Worm (Caenorhabditis elegans) whole organism, L4 larva: ENCODE measurements around the gene cyp-34A6.

Source experiments
- D1046.2 ChIP-seq: fragments of 200-800 bp; sonication (Bioruptor generic); IDR thresholded peaks from 2 replicates; pipeline ENCODE4 v1.3.6; 2022; ENCODE audit warnings: missing genetic modification characterization, missing compliant biosample characterization
- ama-1 ChIP-seq: fragments of 150-350 bp; optimal IDR thresholded peaks from 2 replicates; lab custom pipeline; 2014; ENCODE audit warnings: inconsistent platforms, mixed read lengths
- dpl-1 ChIP-seq: fragments of 150-350 bp; optimal IDR thresholded peaks from 2 replicates; lab custom pipeline; 2014; ENCODE audit warnings: missing biosample characterization, missing genetic modification reagents, missing genetic modification characterization
- egl-27 ChIP-seq: sonication (generic microtip); optimal IDR thresholded peaks from 3 replicates; lab custom pipeline; 2017; ENCODE audit warnings: missing biosample characterization, missing genetic modification reagents, missing genetic modification characterization
- lin-13 ChIP-seq: fragments of 150-350 bp; optimal IDR thresholded peaks from 2 replicates; lab custom pipeline; 2014; ENCODE audit warnings: missing biosample characterization, missing genetic modification reagents, missing genetic modification characterization
- lin-39 ChIP-seq: fragments of 150-350 bp; optimal IDR thresholded peaks from 2 replicates; lab custom pipeline; 2014; ENCODE audit warnings: missing biosample characterization, missing genetic modification reagents, missing genetic modification characterization
- nhr-10 ChIP-seq: fragments of 150-350 bp; optimal IDR thresholded peaks from 2 replicates; lab custom pipeline; 2014; ENCODE audit warnings: missing biosample characterization, missing genetic modification characterization
- nhr-28 ChIP-seq: fragments of 150-350 bp; optimal IDR thresholded peaks from 2 replicates; lab custom pipeline; 2014; ENCODE audit warnings: missing biosample characterization, missing genetic modification characterization
- nhr-6 ChIP-seq: fragments of 150-350 bp; optimal IDR thresholded peaks from 2 replicates; lab custom pipeline; 2014; ENCODE audit warnings: missing biosample characterization, missing genetic modification characterization
- spr-3 ChIP-seq: fragments of 200-800 bp; sonication (Bioruptor generic); optimal IDR thresholded peaks from 2 replicates; lab custom pipeline; 2018; ENCODE audit warnings: mild to moderate bottlenecking, missing genetic modification characterization, missing compliant biosample characterization
- tag-97 ChIP-seq: fragments of 200-800 bp; sonication (Bioruptor generic); IDR thresholded peaks from 2 replicates; pipeline ENCODE4 v1.3.6; 2022; ENCODE audit warnings: missing genetic modification characterization, missing compliant biosample characterization
- ztf-11 ChIP-seq: fragments of 150-350 bp; optimal IDR thresholded peaks from 2 replicates; lab custom pipeline; 2014; ENCODE audit warnings: missing biosample characterization, missing genetic modification characterization

ce11 chrV:3931326-3931725 lies 29.8 kb downstream of the cyp-34A6 start, which contains the start of gene srx-63:
- TF ChIP-seq lin-39 (no peak), dpl-1 (GFP tag; lab: Kevin White, UChicago) (no peak), spr-3 (GFP tag; lab: Kevin White, UChicago) (no peak), lin-13 (GFP tag; lab: Kevin White, UChicago) (no peak), nhr-10 (tag; lab: Kevin White, UChicago) (no peak), egl-27 (tag; lab: Kevin White, UChicago) (no peak), ztf-11 (no peak), D1046.2 (GFP tag; lab: Robert Waterston, UW) (no peak), nhr-28 (tag; lab: Kevin White, UChicago) (no peak), tag-97 (GFP tag; lab: Robert Waterston, UW) (no peak), nhr-6 (tag; lab: Kevin White, UChicago) (no peak), ama-1 (lab: Kevin White, UChicago) (no peak)
